Worm (Caenorhabditis elegans) whole organism, late embryonic: ENCODE data around the gene reps-1.

Experiments
- C08G9.2 ChIP-seq: sonication (generic microtip); optimal IDR thresholded peaks from 2 replicates; lab custom pipeline; 2016; ENCODE audit warnings: mild to moderate bottlenecking, missing genetic modification characterization, moderate library complexity, missing compliant biosample characterization
- K02D7.2 ChIP-seq: sonication (generic microtip); optimal IDR thresholded peaks from 2 replicates; lab custom pipeline; 2017; ENCODE audit warnings: mild to moderate bottlenecking, missing genetic modification characterization, missing compliant biosample characterization
- K09A11.1 ChIP-seq: sonication (generic microtip); optimal IDR thresholded peaks from 2 replicates; lab custom pipeline; 2017; ENCODE audit warnings: antibody characterized with exemption, mild to moderate bottlenecking, missing genetic modification characterization, missing compliant biosample characterization; ENCODE audit not compliant: insufficient read depth
- T23F11.4 ChIP-seq: fragments of 200-800 bp; sonication (Bioruptor generic); optimal IDR thresholded peaks from 2 replicates; lab custom pipeline; 2018; ENCODE audit warnings: mild to moderate bottlenecking, missing genetic modification characterization, missing compliant biosample characterization
- ama-1 ChIP-seq: fragments of 150-350 bp; optimal IDR thresholded peaks from 2 replicates; lab custom pipeline; 2014
- ceh-24 ChIP-seq: sonication (generic microtip); optimal IDR thresholded peaks from 2 replicates; lab custom pipeline; 2016; ENCODE audit warnings: mild to moderate bottlenecking, missing genetic modification characterization, missing compliant biosample characterization
- ceh-30 ChIP-seq: fragments of 150-350 bp; optimal IDR thresholded peaks from 2 replicates; lab custom pipeline; 2014; ENCODE audit warnings: missing biosample characterization, missing genetic modification characterization
- ceh-34 ChIP-seq: sonication (generic microtip); optimal IDR thresholded peaks from 2 replicates; lab custom pipeline; 2016; ENCODE audit warnings: mild to moderate bottlenecking, missing genetic modification characterization, missing compliant biosample characterization
- ceh-48 ChIP-seq: sonication (generic microtip); optimal IDR thresholded peaks from 2 replicates; lab custom pipeline; 2016; ENCODE audit warnings: missing genetic modification characterization, inconsistent platforms, missing compliant biosample characterization
- dmd-4 ChIP-seq: sonication (generic microtip); optimal IDR thresholded peaks from 2 replicates; lab custom pipeline; 2016; ENCODE audit warnings: borderline replicate concordance, missing genetic modification characterization, missing compliant biosample characterization
- dve-1 ChIP-seq: sonication (generic microtip); optimal IDR thresholded peaks from 2 replicates; lab custom pipeline; 2017; ENCODE audit warnings: antibody characterized with exemption, mild to moderate bottlenecking, missing genetic modification characterization, missing compliant biosample characterization
- elt-2 ChIP-seq: sonication (generic microtip); optimal IDR thresholded peaks from 2 replicates; lab custom pipeline; 2016; ENCODE audit warnings: missing genetic modification reagents, missing genetic modification characterization, missing compliant biosample characterization
- elt-4 ChIP-seq: sonication (generic microtip); optimal IDR thresholded peaks from 2 replicates; lab custom pipeline; 2016; ENCODE audit warnings: missing genetic modification characterization, missing compliant biosample characterization
- ets-4 ChIP-seq: sonication (generic microtip); optimal IDR thresholded peaks from 2 replicates; lab custom pipeline; 2016; ENCODE audit warnings: missing genetic modification characterization, missing compliant biosample characterization
- eyg-1 ChIP-seq: sonication (generic microtip); optimal IDR thresholded peaks from 2 replicates; lab custom pipeline; 2016; ENCODE audit warnings: missing genotype, missing genetic modification characterization, missing compliant biosample characterization
- fax-1 ChIP-seq: sonication (generic microtip); optimal IDR thresholded peaks from 2 replicates; lab custom pipeline; 2016; ENCODE audit warnings: missing genotype, missing genetic modification characterization, missing compliant biosample characterization
- fkh-10 ChIP-seq: fragments of 150-350 bp; optimal IDR thresholded peaks from 2 replicates; lab custom pipeline; 2014; ENCODE audit warnings: missing biosample characterization, missing genetic modification reagents, missing genetic modification characterization
- gmeb-2 ChIP-seq: sonication (generic microtip); optimal IDR thresholded peaks from 2 replicates; lab custom pipeline; 2016; ENCODE audit warnings: missing genetic modification characterization, inconsistent platforms, missing compliant biosample characterization
- hlh-15 ChIP-seq: sonication (generic microtip); optimal IDR thresholded peaks from 2 replicates; lab custom pipeline; 2016; ENCODE audit warnings: missing genetic modification characterization, missing compliant biosample characterization
- hlh-8 ChIP-seq: sonication (generic microtip); optimal IDR thresholded peaks from 2 replicates; lab custom pipeline; 2016; ENCODE audit warnings: missing genotype, missing genetic modification characterization, missing compliant biosample characterization
- lin-11 ChIP-seq: fragments of 200-800 bp; sonication (Bioruptor generic); optimal IDR thresholded peaks from 2 replicates; lab custom pipeline; 2018; ENCODE audit warnings: mild to moderate bottlenecking, missing genetic modification characterization, missing compliant biosample characterization
- nfya-1 ChIP-seq: sonication (generic microtip); optimal IDR thresholded peaks from 2 replicates; lab custom pipeline; 2017; ENCODE audit warnings: missing genetic modification characterization, mild to moderate bottlenecking, missing compliant biosample characterization, antibody characterized with exemption, moderate library complexity
- nhr-232 ChIP-seq: sonication (generic microtip); optimal IDR thresholded peaks from 2 replicates; lab custom pipeline; 2016; ENCODE audit warnings: missing genetic modification characterization, missing compliant biosample characterization
- odd-2 ChIP-seq: sonication (generic microtip); optimal IDR thresholded peaks from 2 replicates; lab custom pipeline; 2017; ENCODE audit warnings: antibody characterized with exemption, mild to moderate bottlenecking, missing genetic modification characterization, missing compliant biosample characterization
- pag-3 ChIP-seq: sonication (generic microtip); optimal IDR thresholded peaks from 2 replicates; lab custom pipeline; 2016; ENCODE audit warnings: missing compliant biosample characterization, missing genetic modification characterization, borderline replicate concordance
- pha-2 ChIP-seq: sonication (generic microtip); optimal IDR thresholded peaks from 2 replicates; lab custom pipeline; 2017; ENCODE audit warnings: mild to moderate bottlenecking, missing genetic modification characterization, missing compliant biosample characterization
- pqm-1 ChIP-seq: sonication (generic microtip); optimal IDR thresholded peaks from 2 replicates; lab custom pipeline; 2016; ENCODE audit warnings: missing genetic modification characterization, missing compliant biosample characterization
- ref-2 ChIP-seq: sonication (generic microtip); optimal IDR thresholded peaks from 2 replicates; lab custom pipeline; 2016; ENCODE audit warnings: missing genetic modification characterization, missing compliant biosample characterization
- rnt-1 ChIP-seq: sonication (generic microtip); optimal IDR thresholded peaks from 2 replicates; lab custom pipeline; 2016; ENCODE audit warnings: missing genetic modification characterization, missing compliant biosample characterization
- ttx-3 ChIP-seq: sonication (generic microtip); optimal IDR thresholded peaks from 2 replicates; lab custom pipeline; 2016; ENCODE audit warnings: missing genetic modification reagents, missing genetic modification characterization, missing compliant biosample characterization
- unc-55 ChIP-seq: sonication (generic microtip); optimal IDR thresholded peaks from 2 replicates; lab custom pipeline; 2017; ENCODE audit warnings: missing biosample characterization, missing genetic modification reagents, missing genetic modification characterization
- zip-5 ChIP-seq: sonication (generic microtip); optimal IDR thresholded peaks from 2 replicates; lab custom pipeline; 2016; ENCODE audit warnings: missing genetic modification characterization, missing compliant biosample characterization
- ztf-16 ChIP-seq: sonication (generic microtip); optimal IDR thresholded peaks from 2 replicates; lab custom pipeline; 2017; ENCODE audit warnings: missing genetic modification characterization, missing compliant biosample characterization

The reps-1 gene

DNA sequence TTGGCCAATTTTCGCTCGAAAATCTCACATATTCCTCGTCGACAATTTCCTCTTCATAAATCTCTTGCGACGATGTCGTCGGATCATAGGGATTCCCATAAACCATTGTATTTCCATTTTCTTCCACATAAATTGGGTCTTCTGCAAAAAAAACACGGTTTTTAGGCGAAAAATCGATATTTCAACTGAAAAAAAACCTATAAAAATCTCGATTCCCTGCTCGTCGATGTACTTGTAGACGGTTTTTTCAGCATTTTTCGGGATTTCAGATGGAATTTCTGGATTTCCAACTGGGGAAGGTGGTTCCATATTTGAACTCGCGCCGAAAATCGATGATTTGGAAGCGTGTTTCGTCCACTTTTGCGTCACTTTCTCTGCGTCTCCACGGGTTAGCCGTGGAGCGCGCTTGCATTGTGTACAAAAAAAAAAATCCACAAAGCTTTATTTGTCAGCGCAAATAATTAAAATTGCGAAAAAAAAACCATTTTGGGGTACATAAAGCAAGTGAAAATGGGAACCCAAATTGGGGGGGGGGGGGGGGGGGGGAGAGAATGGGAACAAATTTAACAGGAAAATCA, 22.7 kb downstream of the reps-1 start, which contains the start of gene Y39B6A.43 (continued):
- TF ChIP-seq unc-55 (GFP tag; lab: Kevin White, UChicago): peak; percentile 25
- TF ChIP-seq ceh-34 (tag; lab: Kevin White, UChicago): peak; percentile 60
- peak; percentile 89 for TF ChIP-seq nfya-1 (tag; lab: Kevin White, UChicago)
- TF ChIP-seq pag-3 (tag; lab: Kevin White, UChicago): no peak
- TF ChIP-seq rnt-1 (tag; lab: Kevin White, UChicago): peak; percentile 79
- TF ChIP-seq dve-1 (tag; lab: Kevin White, UChicago): peak; percentile 76
- peak; percentile 87 for TF ChIP-seq ztf-16
- no peak for TF ChIP-seq ama-1 (lab: Kevin White, UChicago)
- no peak for TF ChIP-seq K02D7.2 (tag; lab: Kevin White, UChicago)
- peak; percentile 81 for TF ChIP-seq pha-2 (tag; lab: Kevin White, UChicago)

DNA sequence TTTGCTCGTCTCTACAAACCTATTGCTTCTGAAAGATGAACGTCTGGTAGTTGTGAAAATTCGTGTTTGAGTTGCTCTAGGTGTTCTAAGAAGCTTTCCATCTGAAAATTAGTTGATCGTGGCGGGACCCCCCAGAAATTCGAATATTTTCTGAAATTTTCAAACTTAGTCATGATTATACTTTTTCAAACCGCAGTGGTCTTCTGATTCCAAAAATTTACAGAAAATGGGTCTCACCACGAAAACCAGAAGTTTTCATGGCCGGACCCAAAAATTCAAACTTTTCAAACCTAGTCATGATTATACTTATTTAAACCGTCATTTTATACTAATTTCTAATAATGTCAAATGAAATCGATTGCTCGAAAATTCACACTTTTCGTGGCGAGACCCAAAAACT, 30.2 kb downstream of the reps-1 start, which contains the start of gene ztf-20:
Gene ztf-20, minus strand, starts transcription at position 101 of the 400 bp plus-strand sequence.
- TF ChIP-seq hlh-15 (no peak), ceh-48 (tag; lab: Kevin White, UChicago) (no peak), pag-3 (tag; lab: Kevin White, UChicago) (no peak), T23F11.4 (GFP tag; lab: Kevin White, UChicago) (no peak), ets-4 (no peak), eyg-1 (tag; lab: Kevin White, UChicago) (no peak), fax-1 (tag; lab: Kevin White, UChicago) (no peak), pqm-1 (no peak), ref-2 (tag; lab: Kevin White, UChicago) (no peak), nfya-1 (tag; lab: Kevin White, UChicago) (no peak), C08G9.2 (tag; lab: Kevin White, UChicago) (no peak), rnt-1 (tag; lab: Kevin White, UChicago) (no peak)

DNA sequence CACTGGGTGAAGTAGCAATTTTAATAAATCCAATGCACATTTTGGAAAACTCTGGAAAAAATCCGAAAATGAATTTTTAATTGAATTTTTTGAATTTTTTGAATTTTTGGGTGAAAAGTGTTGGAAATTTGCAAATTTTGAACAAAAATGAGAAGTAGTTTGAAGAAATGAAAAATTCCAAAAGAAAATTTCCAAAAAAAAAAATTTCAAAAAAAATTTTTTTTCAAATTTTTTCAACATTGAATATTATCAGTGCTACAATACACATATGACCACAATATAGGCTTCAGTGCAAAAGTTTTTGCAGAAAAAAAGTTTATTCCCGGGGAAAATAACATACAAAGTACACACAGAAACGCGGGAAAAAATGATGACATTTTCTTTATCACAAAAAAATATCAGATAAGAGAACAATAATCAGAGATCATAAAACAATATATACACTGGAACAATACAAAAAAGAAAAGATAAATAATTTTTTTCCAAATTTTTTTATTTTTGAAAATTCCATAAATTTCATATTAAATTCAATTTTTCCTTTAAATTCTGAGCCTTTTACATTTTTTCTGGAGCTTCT, 32.9 kb downstream of the reps-1 start, which contains the start of gene hrg-10:
Gene hrg-10, minus strand, starts transcription at position 51 of the 577 bp plus-strand sequence.
- TF ChIP-seq lin-11 (tag; lab: Kevin White, UChicago) (no peak), dmd-4 (no peak), elt-2 (tag; lab: Kevin White, UChicago) (peak; percentile 62), zip-5 (tag; lab: Kevin White, UChicago) (no peak), ets-4 (no peak), elt-4 (no peak), ttx-3 (tag; lab: Kevin White, UChicago) (no peak), pag-3 (tag; lab: Kevin White, UChicago) (no peak)

DNA sequence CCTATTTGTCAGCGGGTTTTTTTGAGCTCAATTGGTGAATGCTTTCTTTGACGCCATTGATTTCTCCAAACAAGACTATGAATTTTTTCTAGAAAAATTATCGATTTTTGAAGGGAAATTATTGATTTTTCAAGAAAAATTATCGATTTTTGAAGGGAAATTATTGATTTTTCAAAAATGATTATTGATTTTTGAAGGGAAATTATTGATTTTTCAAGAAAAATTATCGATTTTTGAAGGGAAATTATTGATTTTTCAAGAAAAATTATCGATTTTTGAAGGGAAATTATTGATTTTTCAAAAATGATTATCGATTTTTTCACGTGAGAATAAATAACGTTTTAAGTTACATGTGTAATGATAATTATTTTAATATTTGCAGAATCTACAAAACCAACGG, 49.5 kb downstream of the reps-1 start:
- peak; percentile 53 for TF ChIP-seq ceh-48 (tag; lab: Kevin White, UChicago)
- TF ChIP-seq, all 69 proteins: peak for 1; not testable (repeated sequence) for 68

DNA sequence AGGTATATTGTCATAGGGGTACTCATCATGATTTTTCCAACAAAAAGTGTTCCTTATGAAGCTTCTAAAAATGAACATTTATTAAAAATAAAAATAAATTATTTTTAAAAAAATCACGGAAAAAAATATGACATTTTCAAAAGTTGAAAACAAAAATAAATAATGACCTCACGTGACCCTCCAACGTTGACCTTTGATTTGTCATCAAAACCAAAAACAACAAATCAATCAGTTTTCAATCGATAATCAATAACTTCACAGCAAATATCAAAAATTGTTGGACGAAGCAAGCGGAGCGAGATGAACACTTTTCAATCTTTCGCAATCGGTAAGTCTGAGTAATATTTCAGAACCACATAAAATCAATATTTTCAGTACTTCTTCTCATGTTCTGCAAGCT, 50.0 kb downstream of the reps-1 start, which contains the start of gene Y80D3A.8:
Gene Y80D3A.8, plus strand, starts transcription at position 301 of the 400 bp plus-strand sequence.
- no peak for TF ChIP-seq ceh-24 (tag; lab: Kevin White, UChicago)
- no peak for TF ChIP-seq pha-2 (tag; lab: Kevin White, UChicago)
- TF ChIP-seq nhr-232 (tag; lab: Kevin White, UChicago): no peak
- TF ChIP-seq dmd-4: no peak
- no peak for TF ChIP-seq fkh-10 (GFP tag; lab: Kevin White, UChicago)
- TF ChIP-seq K09A11.1: no peak
- TF ChIP-seq odd-2 (tag; lab: Kevin White, UChicago): no peak
- TF ChIP-seq gmeb-2 (tag; lab: Kevin White, UChicago): no peak
- TF ChIP-seq ceh-48 (tag; lab: Kevin White, UChicago): no peak
- TF ChIP-seq hlh-8 (tag; lab: Kevin White, UChicago): no peak
- no peak for TF ChIP-seq ceh-30 (tag; lab: Kevin White, UChicago)
- no peak for TF ChIP-seq rnt-1 (tag; lab: Kevin White, UChicago)
- no peak for TF ChIP-seq ttx-3 (tag; lab: Kevin White, UChicago)
- no peak for TF ChIP-seq C08G9.2 (tag; lab: Kevin White, UChicago)
